Fruit fly (Drosophila melanogaster) S2 (cell line): ENCODE measurements around the gene CG10324.

Experiments
- CG8478 ChIP-seq: fragments of >200 bp; optimal IDR thresholded peaks from 2 replicates; lab custom pipeline; 2018
- CTCF ChIP-seq, 2 experiments: fragments of >200 bp; optimal IDR thresholded peaks; 2 replicates each; lab custom pipeline; 2018

DNA sequence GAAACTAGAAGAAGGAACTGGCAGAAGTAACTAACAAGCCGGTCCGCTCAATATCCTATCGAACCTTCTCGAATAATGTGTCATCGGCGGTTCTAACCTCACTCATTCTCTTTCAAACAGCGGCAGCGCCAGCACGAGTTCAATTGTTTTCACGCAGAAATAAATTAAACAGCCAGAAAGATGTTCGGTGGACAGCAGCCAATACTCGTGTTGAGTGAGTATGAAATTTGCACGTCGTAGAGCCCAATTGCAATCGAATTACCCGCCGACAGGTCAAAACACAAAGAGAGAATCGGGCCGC is 862 bp upstream of the CG10324 start:
- no peak for TF ChIP-seq CTCF (optimal IDR thresholded peaks at IDR 0.05; lab: Kevin White, UChicago)
- TF ChIP-seq CG8478 (lab: Kevin White, UChicago) = no peak
